Worm (Caenorhabditis elegans): ENCODE measurements around the gene C15C7.6.

The C15C7.6 gene

DNA sequence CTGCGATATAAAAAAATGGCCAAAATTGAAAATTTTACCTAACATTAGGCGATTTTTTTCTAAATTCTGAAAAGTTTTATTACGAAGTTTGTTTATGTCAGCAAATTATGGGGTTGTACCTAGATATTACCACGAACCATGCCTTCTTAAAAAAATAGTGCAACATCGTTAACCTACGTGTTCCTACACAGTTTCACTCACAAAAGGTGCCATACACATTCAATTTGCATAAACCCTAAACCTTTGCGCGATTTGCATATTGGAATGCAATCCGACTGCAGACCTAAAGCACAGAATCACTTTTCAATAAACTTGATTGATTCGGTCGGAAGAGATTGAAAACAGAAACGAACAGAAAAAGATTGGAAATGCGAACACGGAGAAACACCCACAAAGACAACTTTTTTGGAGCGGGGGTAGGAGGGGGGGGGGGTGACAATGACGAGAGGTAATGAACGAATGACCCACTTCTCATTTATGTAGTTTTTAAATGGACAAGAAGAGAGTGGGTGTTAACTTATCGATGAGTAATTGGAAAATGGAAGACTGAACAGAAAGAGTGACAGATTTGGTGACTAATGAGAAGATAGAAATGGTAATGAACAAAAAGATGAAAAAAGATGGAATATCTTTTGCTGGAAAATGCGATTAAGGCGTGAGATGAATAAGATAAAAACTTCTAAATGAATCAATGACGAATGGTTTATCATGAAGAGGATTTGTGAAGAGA lies 14.1 kb downstream of the C15C7.6 start:
- no peak for TF ChIP-seq unc-62 (GFP tag; optimal IDR thresholded peaks at IDR 0.05)
- TF ChIP-seq mls-2 (tag; optimal IDR thresholded peaks at IDR 0.05): no peak

DNA sequence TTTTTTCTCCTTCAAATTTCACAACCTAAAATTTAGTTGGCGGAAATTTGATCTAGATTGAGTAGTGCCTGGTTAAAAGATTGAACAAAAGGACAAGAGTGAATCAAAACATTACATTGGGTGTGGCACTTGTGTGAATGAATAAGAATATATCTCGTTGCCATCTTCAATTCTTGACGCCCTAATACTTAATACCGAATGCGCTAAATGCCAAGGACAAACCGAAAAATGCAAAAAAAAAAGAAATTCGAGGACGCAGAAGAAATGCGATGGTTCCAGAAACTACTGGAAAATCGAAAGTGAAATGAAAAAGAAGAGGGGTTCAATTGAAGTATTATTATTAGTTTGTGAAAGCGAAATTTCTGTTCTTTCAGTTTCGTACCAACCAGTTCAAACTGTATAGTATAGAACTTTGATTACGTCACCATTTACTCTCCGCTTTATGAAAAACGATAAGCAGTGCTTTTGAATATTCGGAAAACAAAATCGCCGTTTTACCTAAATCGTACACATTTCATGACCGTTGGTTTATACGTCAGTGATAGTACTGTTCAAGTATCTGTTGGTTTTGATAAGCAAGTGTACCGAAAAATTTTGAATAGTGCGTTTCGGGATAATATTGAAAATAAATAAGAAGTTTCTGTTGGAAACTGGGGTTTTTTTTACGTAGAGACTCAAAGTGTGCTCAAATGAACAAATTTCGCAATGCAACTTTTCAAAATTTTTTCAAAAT lies 15.1 kb downstream of the C15C7.6 start:
- no peak for TF ChIP-seq nhr-76 (tag; optimal IDR thresholded peaks at IDR 0.05)
- TF ChIP-seq M03D4.4 (tag; optimal IDR thresholded peaks at IDR 0.05): no peak
- peak; percentile 6 for TF ChIP-seq zip-8 (tag; optimal IDR thresholded peaks at IDR 0.05)

DNA sequence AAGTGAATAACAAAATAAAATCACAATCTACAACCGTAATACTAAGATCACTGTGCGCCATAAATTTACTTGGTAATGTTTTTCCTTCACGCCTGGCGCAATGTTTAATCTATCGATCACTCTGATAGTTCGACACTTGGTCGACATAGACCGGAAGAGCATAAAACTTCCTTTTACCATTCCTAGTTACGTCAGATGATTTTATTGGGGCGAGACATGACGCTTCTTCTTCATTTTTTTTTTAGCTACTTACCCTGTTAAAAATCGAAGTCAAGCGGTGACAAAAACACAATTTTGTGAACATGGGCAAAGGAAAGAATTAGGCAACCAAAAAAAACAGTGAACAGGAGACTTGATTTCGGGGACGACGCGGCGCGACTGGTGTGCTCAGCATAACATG lies 15.8 kb downstream of the C15C7.6 start:
- TF ChIP-seq mab-5 (tag; optimal IDR thresholded peaks at IDR 0.05) (no peak), nhr-237 (tag; optimal IDR thresholded peaks at IDR 0.05) (no peak), tbx-8 (GFP tag; optimal IDR thresholded peaks at IDR 0.05) (no peak), nhr-12 (tag; optimal IDR thresholded peaks at IDR 0.05) (no peak), drap-1 (GFP tag; optimal IDR thresholded peaks at IDR 0.05) (no peak), nhr-28 (tag; optimal IDR thresholded peaks at IDR 0.05) (no peak), blmp-1 (tag; optimal IDR thresholded peaks at IDR 0.05) (no peak), ces-1 (GFP tag; optimal IDR thresholded peaks at IDR 0.05) (no peak), mls-2 (tag; optimal IDR thresholded peaks at IDR 0.05) (no peak), lin-13 (tag; optimal IDR thresholded peaks at IDR 0.05) (no peak), lsy-2 (tag; optimal IDR thresholded peaks at IDR 0.05) (no peak), M03D4.4 (tag; optimal IDR thresholded peaks at IDR 0.05) (no peak), snpc-4 (tag; optimal IDR thresholded peaks at IDR 0.05) (no peak), elt-3 (tag; optimal IDR thresholded peaks at IDR 0.05) (no peak), bed-3 (GFP tag; optimal IDR thresholded peaks at IDR 0.05) (no peak), flh-1 (GFP tag; optimal IDR thresholded peaks at IDR 0.05) (no peak)

DNA sequence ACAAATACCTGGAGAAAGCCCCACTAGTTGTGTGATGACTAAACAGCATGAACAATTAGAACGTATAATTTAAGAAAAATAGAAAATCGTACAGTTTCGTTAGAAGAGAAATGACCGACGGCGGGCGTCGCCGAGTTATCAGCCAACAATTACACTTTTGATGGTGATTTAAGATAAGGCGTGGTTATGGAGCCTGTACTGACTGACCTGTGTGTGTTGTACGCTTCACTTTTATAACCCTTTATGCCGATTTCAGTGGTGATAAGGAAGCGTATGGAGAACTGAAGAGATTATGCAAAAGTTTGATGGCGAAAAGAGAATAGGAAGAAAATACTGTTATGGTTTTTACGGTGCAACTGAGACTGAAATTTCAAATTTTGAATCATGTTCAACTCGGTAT lies 17.2 kb downstream of the C15C7.6 start:
- no peak for TF ChIP-seq pha-4 (tag; optimal IDR thresholded peaks at IDR 0.05)
- no peak for TF ChIP-seq elt-3 (tag; optimal IDR thresholded peaks at IDR 0.05)
- no peak for TF ChIP-seq ces-1 (GFP tag; optimal IDR thresholded peaks at IDR 0.05)
- no peak for TF ChIP-seq ham-2 (GFP tag; optimal IDR thresholded peaks at IDR 0.05)
- TF ChIP-seq ceh-43 (GFP tag; optimal IDR thresholded peaks at IDR 0.05): no peak
- no peak for TF ChIP-seq snpc-4 (tag; optimal IDR thresholded peaks at IDR 0.05)
- no peak for TF ChIP-seq lsy-2 (tag; optimal IDR thresholded peaks at IDR 0.05)
- TF ChIP-seq M03D4.4 (tag; optimal IDR thresholded peaks at IDR 0.05): no peak
- TF ChIP-seq hlh-1 (tag; optimal IDR thresholded peaks at IDR 0.05): no peak
- TF ChIP-seq flh-1 (GFP tag; optimal IDR thresholded peaks at IDR 0.05): no peak
- no peak for TF ChIP-seq tbx-8 (GFP tag; optimal IDR thresholded peaks at IDR 0.05)
- TF ChIP-seq lin-32 (GFP tag; optimal IDR thresholded peaks at IDR 0.05): no peak

DNA sequence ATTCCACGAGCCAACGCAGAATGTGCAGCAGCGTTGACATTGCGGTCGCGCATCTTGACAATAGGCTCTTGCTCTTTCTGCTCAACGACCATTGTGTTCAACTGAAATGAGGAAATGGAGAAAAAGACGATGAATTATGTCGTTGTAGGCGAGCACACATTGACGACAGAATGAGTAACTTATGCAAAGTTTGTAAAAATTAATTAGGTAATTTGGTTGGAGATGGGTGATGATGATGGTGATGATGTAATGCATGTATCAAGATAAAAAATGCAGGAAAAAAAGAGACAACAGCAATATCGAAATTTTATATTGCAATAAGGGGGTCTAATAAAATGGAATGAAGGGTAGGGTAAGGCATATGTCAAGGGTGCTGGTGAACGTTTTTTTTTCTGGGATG lies 18.0 kb downstream of the C15C7.6 start, which contains the start of gene bbln-1:
bbln-1 (minus strand) TSS at position 101 of the 400 bp plus-strand sequence.
- TF ChIP-seq nhr-28 (tag; optimal IDR thresholded peaks at IDR 0.05): no peak

DNA sequence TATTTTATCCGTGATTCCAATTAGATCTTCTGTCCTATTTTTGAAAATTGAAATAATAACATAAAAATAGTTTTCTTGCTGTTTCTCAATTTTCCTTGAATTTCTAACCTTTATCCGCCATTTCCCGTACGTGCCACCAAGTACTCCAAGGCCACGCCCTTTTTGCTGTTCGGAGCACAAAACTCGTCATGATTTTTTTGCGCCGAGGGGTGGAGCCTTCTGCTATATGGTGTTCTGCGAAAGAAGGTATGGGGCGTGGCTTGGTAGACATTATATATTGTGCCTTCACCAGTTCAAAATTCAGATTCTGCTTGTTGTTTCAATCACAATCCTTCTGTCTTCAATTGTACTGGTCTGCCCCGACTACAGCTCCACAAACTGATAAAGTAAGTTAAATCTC lies 25.1 kb downstream of the C15C7.6 start, which contains the start of gene C15C7.4:
C15C7.4 (plus strand) TSS at position 301 of the 400 bp plus-strand sequence.
- TF ChIP-seq ceh-43 (GFP tag; optimal IDR thresholded peaks at IDR 0.05) (no peak), ceh-39 (tag; optimal IDR thresholded peaks at IDR 0.05) (no peak), mep-1 (tag; optimal IDR thresholded peaks at IDR 0.05) (no peak), snpc-4 (tag; optimal IDR thresholded peaks at IDR 0.05) (no peak), unc-62 (GFP tag; optimal IDR thresholded peaks at IDR 0.05) (no peak), bed-3 (GFP tag; optimal IDR thresholded peaks at IDR 0.05) (no peak), pha-4 (tag; optimal IDR thresholded peaks at IDR 0.05) (no peak), mls-2 (tag; optimal IDR thresholded peaks at IDR 0.05) (no peak), nhr-28 (tag; optimal IDR thresholded peaks at IDR 0.05) (no peak), nhr-2 (tag; optimal IDR thresholded peaks at IDR 0.05) (no peak), sptf-1 (tag; optimal IDR thresholded peaks at IDR 0.05) (no peak), lin-13 (tag; optimal IDR thresholded peaks at IDR 0.05) (no peak), ceh-83 (GFP tag; optimal IDR thresholded peaks at IDR 0.05) (no peak), nhr-76 (tag; optimal IDR thresholded peaks at IDR 0.05) (no peak), hlh-1 (tag; optimal IDR thresholded peaks at IDR 0.05) (no peak), lin-32 (GFP tag; optimal IDR thresholded peaks at IDR 0.05) (no peak)

Measured in whole organism, mixed stage, embryonic.